Worm (Caenorhabditis elegans): ENCODE measurements around the gene C04G6.13.

C04G6.13 gene

ce11 chrII:5061794-5062368 lies 32.2 kb upstream of the C04G6.13 start, which contains the start of gene smc-5 (continued):
- TF ChIP-seq C04F5.9 (tag; optimal IDR thresholded peaks at IDR 0.05) = no peak
- TF ChIP-seq irx-1 (tag; optimal IDR thresholded peaks at IDR 0.05) = no peak
- TF ChIP-seq mab-9 (GFP tag; IDR thresholded peaks at IDR 0.05) = no peak
- TF ChIP-seq zag-1 (tag; optimal IDR thresholded peaks at IDR 0.05) = no peak
- no peak for TF ChIP-seq tlp-1 (tag; optimal IDR thresholded peaks at IDR 0.05)
- TF ChIP-seq nhr-76 (tag; optimal IDR thresholded peaks at IDR 0.05) = no peak
- no peak for TF ChIP-seq nhr-84 (tag; optimal IDR thresholded peaks at IDR 0.05)
- no peak for TF ChIP-seq ztf-4 (tag; optimal IDR thresholded peaks at IDR 0.05)
- TF ChIP-seq lir-3 (tag; optimal IDR thresholded peaks at IDR 0.05; ENCODE audit: poor library complexity) = peak; percentile 73
- TF ChIP-seq hlh-17 (GFP tag; optimal IDR thresholded peaks at IDR 0.05; ENCODE audit: borderline replicate concordance) = no peak
- TF ChIP-seq ztf-11 (tag; optimal IDR thresholded peaks at IDR 0.05) = peak in 1 of 2 experiments; percentile 48
- TF ChIP-seq lin-14 (GFP tag; optimal IDR thresholded peaks at IDR 0.05) = peak; percentile 69
- no peak for TF ChIP-seq zip-4 (GFP tag; optimal IDR thresholded peaks at IDR 0.05)
- peak; percentile 63 for TF ChIP-seq snpc-4 (tag; optimal IDR thresholded peaks at IDR 0.05)
- peak; percentile 84 to 94 for TF ChIP-seq lin-35 (GFP tag; optimal IDR thresholded peaks at IDR 0.05)
- TF ChIP-seq unc-62 (GFP tag; optimal IDR thresholded peaks at IDR 0.05) = no peak
- no peak for TF ChIP-seq egl-27 (tag; optimal IDR thresholded peaks at IDR 0.05)
- TF ChIP-seq pqm-1 (tag; optimal IDR thresholded peaks at IDR 0.05) = no peak
- peak in 2 of 3 experiments; percentile 37 to 79 for TF ChIP-seq ceh-82 (tag; optimal IDR thresholded peaks at IDR 0.05)
- peak in 1 of 6 experiments; percentile 80 for TF ChIP-seq elt-3 (tag; optimal IDR thresholded peaks at IDR 0.05)
- peak; percentile 24 for TF ChIP-seq fkh-10 (GFP tag; optimal IDR thresholded peaks at IDR 0.05)
- peak; percentile 78 for TF ChIP-seq snu-23 (GFP tag; optimal IDR thresholded peaks at IDR 0.05)
- no peak for TF ChIP-seq C34B4.2 (tag; optimal IDR thresholded peaks at IDR 0.05)
- TF ChIP-seq egl-13 (tag; optimal IDR thresholded peaks at IDR 0.05) = no peak
- peak; percentile 45 for TF ChIP-seq unc-130 (tag; optimal IDR thresholded peaks at IDR 0.05)
- peak; percentile 69 for TF ChIP-seq mep-1 (tag; optimal IDR thresholded peaks at IDR 0.05)
- TF ChIP-seq ceh-88 (GFP tag; IDR thresholded peaks at IDR 0.05) = peak; percentile 46; the same call in 1 of the 2 replicates
- peak; percentile 84 to 88 for TF ChIP-seq efl-1 (optimal IDR thresholded peaks at IDR 0.05)
- TF ChIP-seq efl-1 (GFP tag; optimal IDR thresholded peaks at IDR 0.05 in 1 of 2) = peak; percentile 86 to 98
- TF ChIP-seq nhr-90 (tag; optimal IDR thresholded peaks at IDR 0.05; ENCODE audit: poor library complexity) = peak; percentile 60
- TF ChIP-seq mdl-1 (tag; optimal IDR thresholded peaks at IDR 0.05) = peak in 1 of 2 experiments; percentile 42
- peak; percentile 71 for TF ChIP-seq blmp-1 (tag; optimal IDR thresholded peaks at IDR 0.05)
- peak; percentile 82 to 91 (median 84) for TF ChIP-seq dpl-1 (GFP tag; optimal IDR thresholded peaks at IDR 0.05)
- peak; percentile 75 for TF ChIP-seq nhr-71 (tag; optimal IDR thresholded peaks at IDR 0.05)
- TF ChIP-seq ets-5 (GFP tag; IDR thresholded peaks at IDR 0.05) = no peak
- peak; percentile 75 for TF ChIP-seq fkh-8 (tag; optimal IDR thresholded peaks at IDR 0.05)

- TF ChIP-seq nhr-47 (tag; optimal IDR thresholded peaks at IDR 0.05) = peak; percentile 26
- TF ChIP-seq sox-4 (tag; optimal IDR thresholded peaks at IDR 0.05) = peak; percentile 2
- peak; percentile 8 for TF ChIP-seq nhr-71 (tag; optimal IDR thresholded peaks at IDR 0.05)
- TF ChIP-seq unc-130 (tag; optimal IDR thresholded peaks at IDR 0.05) = no peak
- peak; percentile 33 for TF ChIP-seq pax-3 (tag; optimal IDR thresholded peaks at IDR 0.05)
- TF ChIP-seq lin-35 (GFP tag; optimal IDR thresholded peaks at IDR 0.05) = no peak
- TF ChIP-seq dsc-1 (tag; optimal IDR thresholded peaks at IDR 0.05) = peak; percentile 92
Observed at ce11 chrII:5066967-5067366, 27.1 kb upstream of the C04G6.13 start.
